Worm (Caenorhabditis elegans) whole organism, L3 larva: Measurements from ENCODE around the gene F49H6.17.

ENCODE experiments used
- aly-2 ChIP-seq: fragments of 150-350 bp; optimal IDR thresholded peaks from 2 replicates; lab custom pipeline; 2014; ENCODE audit warnings: missing biosample characterization, missing genetic modification characterization
- ama-1 ChIP-seq: fragments of 150-350 bp; optimal IDR thresholded peaks from 2 replicates; lab custom pipeline; 2018
- lin-39 ChIP-seq: fragments of 150-350 bp; optimal IDR thresholded peaks from 2 replicates; lab custom pipeline; 2018; ENCODE audit warnings: missing biosample characterization, missing genetic modification reagents, missing genetic modification characterization
- skn-1 ChIP-seq: fragments of 150-350 bp; optimal IDR thresholded peaks from 2 replicates; lab custom pipeline; 2014; ENCODE audit warnings: missing biosample characterization, missing genetic modification characterization
- unc-62 ChIP-seq: fragments of 150-350 bp; sonication (generic microtip); optimal IDR thresholded peaks from 4 replicates; lab custom pipeline; 2014; ENCODE audit warnings: missing biosample characterization, missing genetic modification reagents, missing genetic modification characterization

DNA sequence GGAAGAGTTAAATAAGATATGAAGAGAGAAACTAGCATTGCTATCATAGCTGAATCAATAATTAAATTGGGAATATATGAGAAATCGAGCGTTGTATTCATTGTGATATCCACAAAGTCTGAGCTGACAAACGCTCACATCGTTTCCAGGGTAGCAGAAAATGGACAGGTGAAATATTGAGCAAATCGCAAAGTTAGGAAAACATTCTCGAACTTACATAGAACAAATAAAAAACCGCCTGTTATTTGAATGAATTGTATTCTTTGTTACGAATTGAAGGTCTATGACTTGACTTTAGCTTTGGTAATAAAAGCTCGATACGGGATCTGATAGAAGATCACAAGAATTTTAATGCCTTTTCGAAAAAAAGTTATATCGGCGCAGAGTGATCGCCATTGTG, 16.1 kb downstream of the F49H6.17 start, which contains the start of gene srz-94:
- TF ChIP-seq lin-39 (tag; lab: Kevin White, UChicago) (no peak), ama-1 (lab: Kevin White, UChicago) (no peak), unc-62 (GFP tag; lab: Kevin White, UChicago) (no peak), aly-2 (tag; lab: Kevin White, UChicago) (no peak), skn-1 (tag; lab: Kevin White, UChicago) (no peak)
